Fruit fly (Drosophila melanogaster) whole organism, pupa: Measurements from ENCODE around the gene CG32333.
"Not testable (repeated sequence)": the region's sequence is repeated elsewhere in the genome, so short reads cannot be mapped to it uniquely, and the experiment has no call there.

Experiments used
- CG10348 ChIP-seq: fragments of 200-800 bp; sonication (Bioruptor generic); IDR thresholded peaks from 2 replicates; pipeline ENCODE4 v1.3.6; 2022; ENCODE audit warnings: missing biosample characterization, missing genetic modification characterization
- CG12605 ChIP-seq: fragments of 200-800 bp; sonication (Bioruptor generic); IDR thresholded peaks from 2 replicates; pipeline ENCODE4 v1.3.6; 2022; ENCODE audit warnings: missing biosample characterization, missing genetic modification characterization
- CG13204 ChIP-seq: fragments of 200-800 bp; sonication (Bioruptor generic); optimal IDR thresholded peaks from 2 replicates; lab custom pipeline; 2018; ENCODE audit warnings: missing biosample characterization, mild to moderate bottlenecking, missing genetic modification characterization, moderate library complexity
- CG14655 ChIP-seq: fragments of 200-800 bp; sonication (Bioruptor generic); optimal IDR thresholded peaks from 3 replicates; lab custom pipeline; 2017; ENCODE audit warnings: mild to moderate bottlenecking, missing biosample characterization, missing genetic modification reagents, missing genetic modification characterization
- CG15710 ChIP-seq: fragments of 200-800 bp; sonication (Bioruptor generic); optimal IDR thresholded peaks from 2 replicates; lab custom pipeline; 2018; ENCODE audit warnings: missing biosample characterization, mild to moderate bottlenecking, missing genetic modification characterization, moderate library complexity
- CG17806 ChIP-seq: fragments of 200-800 bp; sonication (Bioruptor generic); optimal IDR thresholded peaks from 2 replicates; lab custom pipeline; 2018; ENCODE audit warnings: missing biosample characterization, mild to moderate bottlenecking, missing genetic modification characterization, moderate library complexity
- CG32121 ChIP-seq: fragments of 200-800 bp; sonication (Bioruptor generic); IDR thresholded peaks from 2 replicates; pipeline ENCODE4 v1.3.6; 2022; ENCODE audit warnings: missing biosample characterization, missing genetic modification characterization
- CG34367 ChIP-seq: fragments of 200-800 bp; sonication (Bioruptor generic); optimal IDR thresholded peaks from 2 replicates; lab custom pipeline; 2018; ENCODE audit warnings: missing biosample characterization, mild to moderate bottlenecking, missing genetic modification characterization
- CG4496 ChIP-seq: fragments of 200-800 bp; sonication (Bioruptor generic); IDR thresholded peaks from 3 replicates; pipeline ENCODE4 v1.3.6; 2022; ENCODE audit warnings: missing biosample characterization, missing genetic modification characterization
- CG8159 ChIP-seq: fragments of 200-800 bp; sonication (Bioruptor generic); optimal IDR thresholded peaks from 3 replicates; lab custom pipeline; 2018; ENCODE audit warnings: missing biosample characterization, mild to moderate bottlenecking, missing genetic modification characterization, moderate library complexity
- CG8301 ChIP-seq: fragments of 200-800 bp; sonication (Bioruptor generic); optimal IDR thresholded peaks from 2 replicates; lab custom pipeline; 2018; ENCODE audit warnings: missing biosample characterization, mild to moderate bottlenecking, missing genetic modification characterization
- CG9948 ChIP-seq: fragments of 200-800 bp; sonication (Bioruptor generic); optimal IDR thresholded peaks from 2 replicates; lab custom pipeline; 2018; ENCODE audit warnings: missing biosample characterization, mild to moderate bottlenecking, missing genetic modification characterization, moderate library complexity
- D1 ChIP-seq: fragments of 200-800 bp; sonication (Bioruptor generic); optimal IDR thresholded peaks from 2 replicates; lab custom pipeline; 2018; ENCODE audit warnings: missing biosample characterization, mild to moderate bottlenecking, missing genetic modification characterization, moderate library complexity
- EcR ChIP-seq: fragments of 200-800 bp; sonication (Bioruptor generic); optimal IDR thresholded peaks from 3 replicates; lab custom pipeline; 2019; ENCODE audit warnings: missing biosample characterization, missing genetic modification characterization, mild to moderate bottlenecking, moderate library complexity, missing genetic modification reagents
- Ets98B ChIP-seq: fragments of 200-800 bp; sonication (Bioruptor generic); IDR thresholded peaks from 2 replicates; pipeline ENCODE4 v1.3.6; 2022; ENCODE audit warnings: missing biosample characterization, missing genetic modification characterization
- Pif1A ChIP-seq: fragments of 200-800 bp; sonication (Bioruptor generic); optimal IDR thresholded peaks from 3 replicates; lab custom pipeline; 2016; ENCODE audit warnings: missing biosample characterization, missing genetic modification characterization
- Pif1B ChIP-seq: fragments of 200-800 bp; sonication (Bioruptor generic); optimal IDR thresholded peaks from 3 replicates; lab custom pipeline; 2016; ENCODE audit warnings: missing biosample characterization, missing genetic modification characterization
- Snoo ChIP-seq: fragments of 200-800 bp; sonication (Bioruptor generic); optimal IDR thresholded peaks from 3 replicates; lab custom pipeline; 2017; ENCODE audit warnings: missing biosample characterization, mild to moderate bottlenecking, missing genetic modification characterization, inconsistent platforms
- fd96Ca ChIP-seq: fragments of 200-800 bp; sonication (Bioruptor generic); IDR thresholded peaks from 3 replicates; pipeline ENCODE4 v1.3.6; 2022; ENCODE audit warnings: missing biosample characterization, missing genetic modification characterization
- gl ChIP-seq: fragments of 200-800 bp; sonication (Bioruptor generic); optimal IDR thresholded peaks from 2 replicates; lab custom pipeline; 2018; ENCODE audit warnings: missing biosample characterization, mild to moderate bottlenecking, missing genetic modification characterization
- rn ChIP-seq: fragments of 200-800 bp; sonication (Bioruptor generic); IDR thresholded peaks from 2 replicates; pipeline ENCODE4 v1.3.6; 2022; ENCODE audit warnings: missing biosample characterization, missing genetic modification characterization

The CG32333 gene

dm6 chr3L:1275767-1276166, at the start of gene CG32333:
TSS of gene CG32333 (plus strand) at chr3L:1275956.
- TF ChIP-seq CG34367, result no peak
- no peak for TF ChIP-seq CG9948 (tag; lab: Kevin White, UChicago)
- no peak for TF ChIP-seq CG8301 (tag; lab: Kevin White, UChicago)
- no peak for TF ChIP-seq CG17806 (tag; lab: Kevin White, UChicago)
- TF ChIP-seq fd96Ca, result no peak
- TF ChIP-seq CG10348 (GFP tag; lab: Robert Waterston, UW), result no peak
- no peak for TF ChIP-seq CG12605 (GFP tag; lab: Robert Waterston, UW)
- TF ChIP-seq CG4496 (GFP tag; lab: Robert Waterston, UW), result no peak
- no peak for TF ChIP-seq CG8159
- no peak for TF ChIP-seq CG15710 (tag; lab: Kevin White, UChicago)
- TF ChIP-seq D1 (tag; lab: Kevin White, UChicago), result no peak
- no peak for TF ChIP-seq Pif1A (GFP tag; lab: Kevin White, UChicago)
- no peak for TF ChIP-seq CG14655 (GFP tag; lab: Kevin White, UChicago)
- no peak for TF ChIP-seq CG32121 (GFP tag; lab: Robert Waterston, UW)
- no peak for TF ChIP-seq EcR
- TF ChIP-seq Snoo, result no peak
- TF ChIP-seq rn (GFP tag; lab: Robert Waterston, UW), result no peak
- TF ChIP-seq CG13204 (GFP tag; lab: Kevin White, UChicago), result no peak
- no peak for TF ChIP-seq gl (tag; lab: Kevin White, UChicago)
- no peak for TF ChIP-seq Ets98B
- TF ChIP-seq, all 21 proteins: peak for 0

dm6 chr3L:1227303-1227797, 48.4 kb upstream of the CG32333 start, which contains the start of gene LysS:
TSS of gene LysS (plus strand) at chr3L:1227747.
- TF ChIP-seq CG13204 (GFP tag; lab: Kevin White, UChicago), result no peak
- TF ChIP-seq D1 (tag; lab: Kevin White, UChicago), result no peak
- no peak for TF ChIP-seq CG8159
- no peak for TF ChIP-seq CG34367
- no peak for TF ChIP-seq EcR
- no peak for TF ChIP-seq rn (GFP tag; lab: Robert Waterston, UW)
- TF ChIP-seq gl (tag; lab: Kevin White, UChicago), result no peak
- no peak for TF ChIP-seq Pif1A (GFP tag; lab: Kevin White, UChicago)
- TF ChIP-seq Snoo, result no peak
- no peak for TF ChIP-seq CG14655 (GFP tag; lab: Kevin White, UChicago)
- no peak for TF ChIP-seq CG9948 (tag; lab: Kevin White, UChicago)
- no peak for TF ChIP-seq CG15710 (tag; lab: Kevin White, UChicago)
- no peak for TF ChIP-seq CG8301 (tag; lab: Kevin White, UChicago)
- TF ChIP-seq CG32121 (GFP tag; lab: Robert Waterston, UW), result no peak
- TF ChIP-seq CG4496 (GFP tag; lab: Robert Waterston, UW), result no peak
- no peak for TF ChIP-seq Pif1B
- TF ChIP-seq fd96Ca, result no peak
- no peak for TF ChIP-seq Ets98B
- TF ChIP-seq CG17806 (tag; lab: Kevin White, UChicago), result no peak

dm6 chr3L:1232582-1232981, 43.2 kb upstream of the CG32333 start, which contains the start of gene CG33965:
TSS of gene CG33965 (plus strand) at chr3L:1232882.
- TF ChIP-seq CG15710 (tag; lab: Kevin White, UChicago) (no peak), Pif1A (GFP tag; lab: Kevin White, UChicago) (no peak), CG34367 (no peak), D1 (tag; lab: Kevin White, UChicago) (no peak), Ets98B (no peak), CG17806 (tag; lab: Kevin White, UChicago) (no peak), fd96Ca (no peak), rn (GFP tag; lab: Robert Waterston, UW) (no peak), Pif1B (no peak), CG10348 (GFP tag; lab: Robert Waterston, UW) (no peak), EcR (no peak)

- TF ChIP-seq CG8301 (tag; lab: Kevin White, UChicago) (no peak), CG15710 (tag; lab: Kevin White, UChicago) (no peak), CG32121 (GFP tag; lab: Robert Waterston, UW) (no peak)
- TF ChIP-seq, all 21 proteins: peak for 0
Observed at dm6 chr3L:1233830-1234229, 41.9 kb upstream of the CG32333 start, which contains the start of gene CG33966. TSS of gene CG33966 (plus strand) at chr3L:1234130.

- TF ChIP-seq CG34367, result no peak
Observed at dm6 chr3L:1235426-1235825, 40.3 kb upstream of the CG32333 start, which contains the start of gene galene. TSS of gene galene (plus strand) at chr3L:1235726.

dm6 chr3L:1238219-1238618, 37.5 kb upstream of the CG32333 start, which contains the start of gene CG9192:
TSS of gene CG9192 (minus strand) at chr3L:1238319.
- no peak for TF ChIP-seq rn (GFP tag; lab: Robert Waterston, UW)
- TF ChIP-seq CG4496 (GFP tag; lab: Robert Waterston, UW), result no peak
- no peak for TF ChIP-seq CG14655 (GFP tag; lab: Kevin White, UChicago)
- TF ChIP-seq Ets98B, result no peak

- not testable (repeated sequence) for TF ChIP-seq Pif1A (GFP tag; lab: Kevin White, UChicago); EcR; CG8301 (tag; lab: Kevin White, UChicago)
Observed at dm6 chr3L:1245810-1246209, 29.9 kb upstream of the CG32333 start, which contains the start of gene Klp61F. TSS of gene Klp61F (minus strand) at chr3L:1245910.
